Fruit fly (Drosophila melanogaster): ENCODE measurements around the gene IP3K2.

Gene IP3K2

DNA sequence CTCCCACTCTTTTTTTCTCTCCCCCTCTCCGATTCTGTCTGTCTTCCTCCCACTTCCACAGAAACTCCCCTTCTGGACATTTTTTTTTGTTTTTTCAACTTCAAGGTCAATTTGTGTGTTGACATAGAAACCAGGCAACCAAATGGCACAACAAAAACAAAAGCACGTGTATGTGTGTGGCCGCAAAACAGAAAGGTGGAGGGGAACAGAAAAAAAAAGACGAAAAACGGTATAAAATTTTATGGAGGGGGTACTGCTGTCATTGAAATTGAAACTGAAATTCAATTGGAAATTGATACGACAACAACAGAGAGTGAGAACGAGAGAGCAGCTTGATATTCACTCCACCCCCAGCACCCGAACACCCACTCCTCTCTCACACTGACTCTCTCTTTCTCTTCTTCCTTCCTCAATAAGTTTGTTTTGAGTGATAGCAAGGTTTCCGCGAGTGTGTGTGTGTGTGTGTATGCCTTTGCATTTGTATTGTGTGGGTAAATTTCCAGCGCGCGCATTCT, 24.9 kb upstream of the IP3K2 start:
- TF ChIP-seq ttk (optimal IDR thresholded peaks at IDR 0.05) (no peak), h (optimal IDR thresholded peaks at IDR 0.05) (no peak), Sin3A (optimal IDR thresholded peaks at IDR 0.05) (no peak), Myc (optimal IDR thresholded peaks at IDR 0.05) (no peak), psq (optimal IDR thresholded peaks at IDR 0.05) (no peak), insv (optimal IDR thresholded peaks at IDR 0.05) (no peak)

DNA sequence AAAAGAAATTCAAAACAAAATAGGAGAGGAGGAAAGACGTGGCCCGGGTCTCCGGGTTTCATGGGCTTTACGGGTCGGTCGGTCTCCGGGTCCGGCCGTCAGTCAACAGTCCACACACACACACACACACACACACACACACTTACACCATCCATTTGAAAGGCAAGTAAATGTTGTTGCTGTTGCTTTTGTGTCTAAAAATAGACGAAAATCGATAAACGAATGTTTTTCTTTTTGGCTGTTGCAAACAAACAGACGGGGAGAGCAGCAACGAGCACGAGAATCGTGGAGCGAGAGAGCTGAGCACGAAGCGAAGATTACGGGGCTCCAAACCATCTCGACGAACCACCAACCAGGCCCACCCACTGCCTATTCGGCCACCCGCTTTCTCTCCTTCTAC, 23.2 kb upstream of the IP3K2 start:
- TF ChIP-seq Sin3A (optimal IDR thresholded peaks at IDR 0.05) (no peak), insv (optimal IDR thresholded peaks at IDR 0.05) (no peak), Myc (optimal IDR thresholded peaks at IDR 0.05) (no peak), ttk (optimal IDR thresholded peaks at IDR 0.05) (no peak), h (optimal IDR thresholded peaks at IDR 0.05) (no peak), psq (optimal IDR thresholded peaks at IDR 0.05) (no peak)

DNA sequence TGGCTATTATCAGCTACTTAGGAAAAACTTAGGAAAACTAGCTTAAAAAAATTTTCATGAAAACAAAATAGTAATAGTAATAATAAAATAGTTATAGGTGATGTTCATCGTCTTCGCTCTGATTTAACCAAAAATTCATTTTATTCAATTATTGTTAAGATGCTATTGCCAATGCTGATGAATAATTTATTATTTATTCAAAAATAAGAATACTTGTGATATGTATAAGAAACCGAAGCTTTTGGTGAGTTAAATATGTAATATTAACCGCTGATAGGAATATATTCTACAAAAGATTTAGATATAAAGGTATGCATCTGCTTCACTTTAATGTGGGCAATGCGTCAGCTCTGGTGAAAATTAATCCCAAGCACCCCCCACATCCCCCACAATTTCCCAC, 22.7 kb upstream of the IP3K2 start:
- no peak for TF ChIP-seq psq (optimal IDR thresholded peaks at IDR 0.05)
- no peak for TF ChIP-seq Sin3A (optimal IDR thresholded peaks at IDR 0.05)
- TF ChIP-seq Myc (optimal IDR thresholded peaks at IDR 0.05) = no peak
- TF ChIP-seq insv (optimal IDR thresholded peaks at IDR 0.05) = no peak
- no peak for TF ChIP-seq ttk (optimal IDR thresholded peaks at IDR 0.05)

- TF ChIP-seq h (optimal IDR thresholded peaks at IDR 0.05) (no peak), ttk (optimal IDR thresholded peaks at IDR 0.05) (no peak), insv (optimal IDR thresholded peaks at IDR 0.05) (no peak), Myc (optimal IDR thresholded peaks at IDR 0.05) (no peak), Sin3A (optimal IDR thresholded peaks at IDR 0.05) (no peak), psq (optimal IDR thresholded peaks at IDR 0.05) (no peak)
These were observed 22.1 kb upstream of the IP3K2 start for dm6 chrX:13281244-13281877.

dm6 chrX:13282717-13283116, 20.7 kb upstream of the IP3K2 start:
- no peak for TF ChIP-seq Sin3A (optimal IDR thresholded peaks at IDR 0.05)
- TF ChIP-seq h (optimal IDR thresholded peaks at IDR 0.05) = no peak
- TF ChIP-seq Myc (optimal IDR thresholded peaks at IDR 0.05) = no peak
- TF ChIP-seq ttk (optimal IDR thresholded peaks at IDR 0.05) = no peak
- TF ChIP-seq psq (optimal IDR thresholded peaks at IDR 0.05) = no peak
- TF ChIP-seq insv (optimal IDR thresholded peaks at IDR 0.05) = no peak

DNA sequence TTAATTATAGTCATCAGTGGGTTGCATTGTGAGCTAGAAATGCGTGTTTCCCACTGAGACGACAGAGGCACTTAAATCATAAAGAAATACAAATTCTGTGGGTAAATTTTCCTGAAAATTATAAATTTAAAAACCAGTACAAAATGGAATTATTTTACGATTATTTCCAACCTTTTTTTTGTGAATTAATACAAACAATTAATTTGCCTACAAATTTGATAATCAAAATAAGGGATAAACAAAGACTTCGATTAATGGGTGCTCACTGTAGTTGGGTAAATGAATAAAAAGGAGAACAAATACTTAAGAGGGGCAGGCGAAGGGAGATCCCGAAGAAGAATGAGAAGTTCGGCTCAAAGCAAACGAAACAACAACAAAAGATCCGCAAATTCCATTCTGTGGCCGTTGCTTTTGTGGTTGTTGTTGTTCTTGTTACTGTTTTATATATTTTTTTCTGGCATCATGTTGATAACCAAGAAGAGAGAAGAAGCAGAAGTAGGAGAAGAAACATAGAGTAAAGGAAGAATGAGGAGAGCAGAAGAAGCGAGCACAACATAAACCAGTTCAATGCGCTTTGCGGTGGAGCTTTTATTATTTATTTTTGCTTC, 19.4 kb upstream of the IP3K2 start:
- TF ChIP-seq Sin3A (optimal IDR thresholded peaks at IDR 0.05) (no peak), h (optimal IDR thresholded peaks at IDR 0.05) (no peak), ttk (optimal IDR thresholded peaks at IDR 0.05) (no peak), Myc (optimal IDR thresholded peaks at IDR 0.05) (no peak)

DNA sequence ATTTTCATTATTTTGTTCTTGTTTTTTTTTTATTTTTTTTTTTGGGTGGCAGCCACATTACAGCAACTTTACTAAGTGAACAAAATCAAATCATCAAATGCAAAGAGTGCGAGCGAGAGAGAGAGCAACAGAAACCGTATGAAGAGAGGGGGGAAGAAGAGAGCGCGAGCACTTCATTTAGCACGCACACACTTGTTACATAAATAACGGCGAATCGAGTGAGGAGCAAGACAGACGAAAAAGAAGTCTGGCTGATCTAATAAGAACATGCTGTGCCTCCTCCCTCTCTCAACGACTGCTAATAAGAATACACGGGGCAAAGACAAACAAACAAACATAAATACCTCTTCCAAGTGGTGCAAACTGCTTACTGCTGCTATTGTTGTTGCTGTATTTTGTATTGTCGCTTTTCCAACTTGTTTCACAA, 18.9 kb upstream of the IP3K2 start:
- no peak for TF ChIP-seq h (optimal IDR thresholded peaks at IDR 0.05)
- no peak for TF ChIP-seq Myc (optimal IDR thresholded peaks at IDR 0.05)
- no peak for TF ChIP-seq ttk (optimal IDR thresholded peaks at IDR 0.05)
- no peak for TF ChIP-seq Sin3A (optimal IDR thresholded peaks at IDR 0.05)
- no peak for TF ChIP-seq insv (optimal IDR thresholded peaks at IDR 0.05)
- TF ChIP-seq psq (optimal IDR thresholded peaks at IDR 0.05) = no peak

dm6 chrX:13285001-13285748, 18.3 kb upstream of the IP3K2 start, which contains the start of the genes HDAC4 and CG15743:
HDAC4 (minus strand) TSS chrX:13285632.
CG15743 (plus strand) TSS chrX:13285707.
- no peak for TF ChIP-seq ttk (optimal IDR thresholded peaks at IDR 0.05)

DNA sequence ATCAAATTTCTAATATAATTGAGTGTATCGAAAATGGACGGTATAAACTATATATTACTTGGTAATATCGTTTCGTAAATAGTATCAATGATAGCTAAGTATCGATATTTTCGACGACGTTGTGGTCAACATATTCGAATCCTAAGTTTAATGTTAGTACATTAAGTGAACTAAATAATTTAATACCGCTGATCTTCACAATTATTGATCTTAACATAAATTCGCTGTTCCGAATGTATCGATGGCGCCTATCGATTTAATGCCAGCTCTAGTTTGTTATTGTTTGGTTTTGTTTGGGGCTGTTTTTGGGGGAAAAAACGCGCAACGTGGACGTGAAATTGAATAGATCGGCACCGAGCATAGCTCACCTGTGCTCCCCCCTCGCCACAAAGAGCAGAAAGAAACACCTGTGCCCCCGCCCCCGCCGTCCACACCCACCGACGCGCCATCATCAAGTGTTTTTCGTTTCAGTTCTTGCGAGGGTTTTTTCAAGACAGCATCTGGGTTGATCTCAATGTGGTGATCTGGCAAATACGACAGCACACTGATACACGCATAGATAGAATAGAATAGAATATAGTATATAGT, 17.6 kb upstream of the IP3K2 start:
- TF ChIP-seq psq (optimal IDR thresholded peaks at IDR 0.05) = no peak
- no peak for TF ChIP-seq Sin3A (optimal IDR thresholded peaks at IDR 0.05)
- no peak for TF ChIP-seq Myc (optimal IDR thresholded peaks at IDR 0.05)
- no peak for TF ChIP-seq insv (optimal IDR thresholded peaks at IDR 0.05)
- no peak for TF ChIP-seq h (optimal IDR thresholded peaks at IDR 0.05)
- no peak for TF ChIP-seq ttk (optimal IDR thresholded peaks at IDR 0.05)

- TF ChIP-seq h (optimal IDR thresholded peaks at IDR 0.05) (no peak), Myc (optimal IDR thresholded peaks at IDR 0.05) (no peak), insv (optimal IDR thresholded peaks at IDR 0.05) (no peak), psq (optimal IDR thresholded peaks at IDR 0.05) (no peak), ttk (optimal IDR thresholded peaks at IDR 0.05) (no peak), Sin3A (optimal IDR thresholded peaks at IDR 0.05) (no peak)
These were observed 15.5 kb upstream of the IP3K2 start, which contains the start of gene Remo for dm6 chrX:13287854-13288376. Remo (plus strand) TSS chrX:13288051.

dm6 chrX:13296405-13297183, 6.8 kb upstream of the IP3K2 start, which contains the start of gene CG1622:
CG1622 (plus strand) TSS chrX:13297082.
- TF ChIP-seq psq (optimal IDR thresholded peaks at IDR 0.05) = no peak
- no peak for TF ChIP-seq Sin3A (optimal IDR thresholded peaks at IDR 0.05)
- TF ChIP-seq h (optimal IDR thresholded peaks at IDR 0.05) = no peak
- TF ChIP-seq ttk (optimal IDR thresholded peaks at IDR 0.05) = no peak
- TF ChIP-seq insv (optimal IDR thresholded peaks at IDR 0.05) = no peak
- TF ChIP-seq Myc (optimal IDR thresholded peaks at IDR 0.05) = no peak

Measured in Kc167 (cell line).